Worm (Caenorhabditis elegans) whole organism, L2 larva: ENCODE data around the gene C18H7.1.

ENCODE experiments used
- lin-11 ChIP-seq: fragments of 150-350 bp; sonication (generic microtip); optimal IDR thresholded peaks from 2 replicates; lab custom pipeline; 2014; ENCODE audit warnings: missing biosample characterization, missing genetic modification characterization, inconsistent platforms, mixed read lengths
- nhr-6 ChIP-seq: fragments of 150-350 bp; optimal IDR thresholded peaks from 2 replicates; lab custom pipeline; 2014; ENCODE audit warnings: missing biosample characterization, missing genetic modification characterization
- skn-1 ChIP-seq: sonication (generic microtip); optimal IDR thresholded peaks from 2 replicates; lab custom pipeline; 2017; ENCODE audit warnings: missing biosample characterization, missing genetic modification characterization
- snpc-4 ChIP-seq: fragments of 150-350 bp; optimal IDR thresholded peaks from 2 replicates; lab custom pipeline; 2014; ENCODE audit warnings: missing biosample characterization, missing genetic modification characterization

DNA sequence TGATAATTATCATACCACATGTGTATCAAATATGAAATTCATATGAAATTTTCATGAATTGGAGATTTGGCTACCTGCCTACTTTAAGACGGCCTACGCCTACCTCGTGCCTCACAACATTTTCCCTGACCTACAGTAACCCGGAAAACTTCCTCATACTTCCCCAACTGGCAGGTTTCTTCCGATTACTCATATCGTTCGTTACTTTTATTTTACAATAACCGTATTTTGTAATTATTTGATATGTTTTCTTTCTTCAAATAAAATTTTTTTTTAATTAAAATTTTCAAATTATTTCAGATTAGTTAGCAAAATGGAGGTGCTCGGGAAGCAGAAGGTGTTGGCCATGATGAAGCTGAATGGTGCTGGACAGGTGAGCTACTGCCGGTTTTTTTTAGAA, 11.9 kb downstream of the C18H7.1 start, which contains the start of gene nhr-76:
- TF ChIP-seq skn-1 (tag; lab: Kevin White, UChicago) (no peak), snpc-4 (tag; lab: Kevin White, UChicago) (no peak), lin-11 (tag; lab: Kevin White, UChicago) (no peak), nhr-6 (tag; lab: Kevin White, UChicago) (no peak)
